Worm (Caenorhabditis elegans) whole organism, L3 larva: ENCODE data around the gene ZC239.20.

Experiments
- nhr-12 ChIP-seq: fragments of 150-350 bp; optimal IDR thresholded peaks from 2 replicates; lab custom pipeline; 2014; ENCODE audit warnings: missing biosample characterization, missing genetic modification characterization
- pha-4 ChIP-seq: fragments of 150-350 bp; optimal IDR thresholded peaks from 2 replicates; lab custom pipeline; 2014; ENCODE audit warnings: missing biosample characterization, missing genetic modification reagents, missing genetic modification characterization
- ztf-4 ChIP-seq: fragments of 150-350 bp; optimal IDR thresholded peaks from 2 replicates; lab custom pipeline; 2014; ENCODE audit warnings: missing biosample characterization, missing genetic modification characterization

DNA sequence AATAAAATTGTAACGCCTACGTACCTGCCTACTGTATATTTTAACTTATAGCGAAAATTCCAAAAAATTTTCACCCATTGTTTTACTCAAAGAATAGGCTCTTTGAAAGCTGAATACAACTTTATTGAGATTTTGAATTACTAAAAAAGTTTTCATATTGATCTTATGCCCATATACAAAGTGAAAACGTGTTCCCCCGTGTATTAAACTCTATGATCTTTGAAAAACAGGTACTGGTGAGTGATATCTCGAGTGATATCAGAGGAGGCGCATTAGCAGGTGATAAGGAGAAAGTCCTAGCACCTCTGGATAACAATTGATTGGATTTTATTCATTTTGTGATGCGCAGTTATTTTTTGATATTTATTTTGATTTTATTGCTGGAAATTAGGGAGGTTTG, 33.9 kb upstream of the ZC239.20 start, which contains the start of gene C17F4.3:
- no peak for TF ChIP-seq pha-4 (tag; lab: Kevin White, UChicago)
- TF ChIP-seq ztf-4 (tag; lab: Kevin White, UChicago), result no peak
- no peak for TF ChIP-seq nhr-12 (tag; lab: Kevin White, UChicago)
